Fruit fly (Drosophila melanogaster): Measurements from ENCODE around the gene CG3868.

The CG3868 gene

dm6 chr3L:14353161-14353560 is 49.4 kb downstream of the CG3868 start:
- no peak for TF ChIP-seq tx (GFP tag; optimal IDR thresholded peaks at IDR 0.05)
- no peak for TF ChIP-seq caup (GFP tag; optimal IDR thresholded peaks at IDR 0.05; ENCODE audit: severe bottlenecking)
- no peak for TF ChIP-seq CG1647 (GFP tag; optimal IDR thresholded peaks at IDR 0.05)
- TF ChIP-seq ttk (GFP tag; IDR thresholded peaks at IDR 0.05): no peak
- TF ChIP-seq Ravus (GFP tag; IDR thresholded peaks at IDR 0.05): no peak
- TF ChIP-seq CG2678 (tag; optimal IDR thresholded peaks at IDR 0.05): peak; percentile 51
- TF ChIP-seq fd96Cb (tag; optimal IDR thresholded peaks at IDR 0.05): peak; percentile 24
- TF ChIP-seq ara (GFP tag; IDR thresholded peaks at IDR 0.05): 0 out of 2 replicates have a peak, but pooled peaks have one; percentile 22
- TF ChIP-seq Fer2 (tag; optimal IDR thresholded peaks at IDR 0.05): no peak
- no peak for TF ChIP-seq CG10321 (GFP tag; IDR thresholded peaks at IDR 0.05)
- peak; percentile 19 for TF ChIP-seq CG12391 (tag; optimal IDR thresholded peaks at IDR 0.05)
- TF ChIP-seq CG18011 (GFP tag; optimal IDR thresholded peaks at IDR 0.05): no peak
- TF ChIP-seq Oli (tag; optimal IDR thresholded peaks at IDR 0.05): peak; percentile 33
- TF ChIP-seq D19A (tag; optimal IDR thresholded peaks at IDR 0.05): peak; percentile 7
- TF ChIP-seq lola (GFP tag; optimal IDR thresholded peaks at IDR 0.05): peak in 1 of 3 experiments; percentile 16
- no peak for TF ChIP-seq CG32772 (GFP tag; IDR thresholded peaks at IDR 0.05)
- peak; percentile 48 for TF ChIP-seq dmrt99B (tag; optimal IDR thresholded peaks at IDR 0.05)
- no peak for TF ChIP-seq CG12104 (GFP tag; optimal IDR thresholded peaks at IDR 0.05)
- TF ChIP-seq CG9797 (GFP tag; optimal IDR thresholded peaks at IDR 0.05): no peak
- no peak for TF ChIP-seq btn (GFP tag; optimal IDR thresholded peaks at IDR 0.05)
- peak; percentile 43 for TF ChIP-seq gem (tag; optimal IDR thresholded peaks at IDR 0.05)
- TF ChIP-seq CG17829 (tag; optimal IDR thresholded peaks at IDR 0.05): peak; percentile 24
- TF ChIP-seq Atf3 (GFP tag; optimal IDR thresholded peaks at IDR 0.05): no peak
- no peak for TF ChIP-seq cas (GFP tag; IDR thresholded peaks at IDR 0.05)
- no peak for TF ChIP-seq Asciz (GFP tag; optimal IDR thresholded peaks at IDR 0.05)
- no peak for TF ChIP-seq Spps (tag; optimal IDR thresholded peaks at IDR 0.05)
- TF ChIP-seq bsh (GFP tag; optimal IDR thresholded peaks at IDR 0.05): peak in 1 of 2 experiments; percentile 10
- TF ChIP-seq kah (GFP tag; optimal IDR thresholded peaks at IDR 0.05): no peak
- TF ChIP-seq CG30403 (GFP tag; optimal IDR thresholded peaks at IDR 0.05): peak; percentile 21
- TF ChIP-seq CG2129 (GFP tag; IDR thresholded peaks at IDR 0.05; ENCODE audit: partially characterized antibody): no peak
- TF ChIP-seq Meics (GFP tag; optimal IDR thresholded peaks at IDR 0.05): peak; percentile 21
- no peak for TF ChIP-seq CG14710 (tag; optimal IDR thresholded peaks at IDR 0.05)
- TF ChIP-seq Ptx1 (GFP tag; IDR thresholded peaks at IDR 0.05): 0 out of 2 replicates have a peak, but pooled peaks have one; percentile 14
- no peak for TF ChIP-seq hkb (optimal IDR thresholded peaks at IDR 0.05)
- no peak for TF ChIP-seq hkb (GFP tag; IDR thresholded peaks at IDR 0.05)
- TF ChIP-seq nmo (GFP tag; optimal IDR thresholded peaks at IDR 0.05): no peak
- peak; percentile 21 for TF ChIP-seq unpg (GFP tag; optimal IDR thresholded peaks at IDR 0.05)
- peak; percentile 19 for TF ChIP-seq dmrt11E (tag; optimal IDR thresholded peaks at IDR 0.05)
- TF ChIP-seq CG10267 (tag; optimal IDR thresholded peaks at IDR 0.05): peak; percentile 25
- peak; percentile 1 for TF ChIP-seq ind (GFP tag; optimal IDR thresholded peaks at IDR 0.05)
- no peak for TF ChIP-seq CG10462 (GFP tag; optimal IDR thresholded peaks at IDR 0.05)
- no peak for TF ChIP-seq CG1792 (GFP tag; optimal IDR thresholded peaks at IDR 0.05)
- no peak for TF ChIP-seq Hr78 (GFP tag; optimal IDR thresholded peaks at IDR 0.05)
- TF ChIP-seq CG18262 (tag; optimal IDR thresholded peaks at IDR 0.05): peak; percentile 52
- peak; percentile 36; the same call in 1 of the 3 replicates for TF ChIP-seq dysf (GFP tag; IDR thresholded peaks at IDR 0.05)
- no peak for TF ChIP-seq ash1 (GFP tag; optimal IDR thresholded peaks at IDR 0.05)
- TF ChIP-seq row (GFP tag; IDR thresholded peaks at IDR 0.05): peak; percentile 47; the same call in 2 of the 3 replicates
- TF ChIP-seq CG6689 (GFP tag; IDR thresholded peaks at IDR 0.05): 0 out of 2 replicates have a peak, but pooled peaks have one; percentile 23
- TF ChIP-seq Fer3 (tag; optimal IDR thresholded peaks at IDR 0.05): peak; percentile 6
- TF ChIP-seq CG3281 (GFP tag; optimal IDR thresholded peaks at IDR 0.05): no peak
